Worm (Caenorhabditis elegans): Measurements from ENCODE around the gene dnj-8.

The dnj-8 gene

DNA sequence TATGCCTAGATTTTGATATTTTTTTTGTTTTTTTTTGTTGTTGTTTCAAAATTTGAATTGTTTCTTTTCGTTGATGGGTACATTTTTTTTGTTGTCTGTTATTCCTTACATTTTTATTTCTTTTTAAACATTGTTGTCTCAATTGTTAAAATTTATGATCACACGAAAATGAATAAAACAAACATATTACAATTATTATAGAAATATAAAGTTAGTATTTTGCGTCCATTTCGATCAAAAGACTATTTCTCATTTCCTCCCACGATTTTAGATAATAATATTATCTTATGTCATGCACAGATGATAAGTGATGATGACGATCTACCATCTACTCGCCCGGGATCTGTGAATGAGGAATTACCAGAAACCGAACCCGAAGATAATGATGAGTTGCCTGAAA, 43.2 kb downstream of the dnj-8 start, which contains the start of gene wrn-1:
Gene wrn-1 (plus strand): TSS at position 301 of the 400 bp plus-strand sequence.
- TF ChIP-seq hmg-4 (GFP tag; optimal IDR thresholded peaks at IDR 0.05) (no peak), aly-1 (tag; optimal IDR thresholded peaks at IDR 0.05) (no peak), hmbx-1 (tag; optimal IDR thresholded peaks at IDR 0.05) (no peak), sea-1 (GFP tag; conservative IDR thresholded peaks at IDR 0.05) (no peak), ceh-36 (tag; optimal IDR thresholded peaks at IDR 0.05) (no peak), tbx-37 (GFP tag; conservative IDR thresholded peaks at IDR 0.05) (no peak), B0310.2 (tag; optimal IDR thresholded peaks at IDR 0.05) (no peak), tra-4 (tag; optimal IDR thresholded peaks at IDR 0.05) (no peak), ceh-13 (GFP tag; optimal IDR thresholded peaks at IDR 0.05) (no peak), hnd-1 (tag; optimal IDR thresholded peaks at IDR 0.05) (no peak), F13C5.2 (tag; optimal IDR thresholded peaks at IDR 0.05) (no peak), ama-1 (optimal IDR thresholded peaks at IDR 0.05) (no peak), flt-1 (GFP tag; IDR thresholded peaks at IDR 0.05) (no peak), scrt-1 (GFP tag; IDR thresholded peaks at IDR 0.05) (no peak), pes-1 (GFP tag; IDR thresholded peaks at IDR 0.05) (no peak), ets-7 (tag; optimal IDR thresholded peaks at IDR 0.05) (no peak), tbx-11 (GFP tag; IDR thresholded peaks at IDR 0.05) (no peak)

DNA sequence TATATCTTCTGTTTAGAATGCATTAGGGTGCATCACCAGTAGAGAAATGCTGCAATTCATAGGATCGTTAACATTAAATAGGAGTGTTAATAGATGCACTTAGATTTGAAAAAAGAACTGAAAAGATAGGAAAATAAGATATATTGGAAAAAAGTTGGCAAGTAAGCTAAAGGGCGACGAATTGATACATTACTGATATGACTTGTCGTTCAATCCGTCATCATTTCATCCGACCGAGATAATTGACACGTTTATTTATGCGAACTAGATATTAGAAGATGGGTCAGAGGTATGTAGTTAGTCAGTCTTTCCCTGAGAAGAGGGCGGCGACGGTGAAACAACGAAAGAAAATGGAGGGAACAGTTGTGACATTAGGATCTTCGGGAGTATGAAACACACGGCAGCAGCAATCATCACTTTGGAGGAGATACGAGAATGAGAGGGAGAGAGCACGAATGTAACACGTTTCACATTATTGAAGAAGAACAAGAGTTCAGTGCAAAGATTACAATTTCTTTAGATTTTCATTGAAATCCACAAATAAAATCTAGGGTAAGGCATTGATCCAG, 53.0 kb downstream of the dnj-8 start, which contains the start of gene lron-15:
Gene lron-15 (minus strand): TSS at position 51 of the 569 bp plus-strand sequence.
- TF ChIP-seq flt-1 (GFP tag; IDR thresholded peaks at IDR 0.05) (no peak), ets-7 (tag; optimal IDR thresholded peaks at IDR 0.05) (no peak), hmbx-1 (tag; optimal IDR thresholded peaks at IDR 0.05) (no peak), tbx-37 (GFP tag; conservative IDR thresholded peaks at IDR 0.05) (no peak), F13C5.2 (tag; optimal IDR thresholded peaks at IDR 0.05) (no peak), B0310.2 (tag; optimal IDR thresholded peaks at IDR 0.05) (no peak), ceh-13 (GFP tag; optimal IDR thresholded peaks at IDR 0.05) (no peak), tra-4 (tag; optimal IDR thresholded peaks at IDR 0.05) (no peak), hnd-1 (tag; optimal IDR thresholded peaks at IDR 0.05) (no peak), hmg-4 (GFP tag; optimal IDR thresholded peaks at IDR 0.05) (no peak), ama-1 (optimal IDR thresholded peaks at IDR 0.05) (no peak), sea-1 (GFP tag; conservative IDR thresholded peaks at IDR 0.05) (no peak), aly-1 (tag; optimal IDR thresholded peaks at IDR 0.05) (no peak), ceh-36 (tag; optimal IDR thresholded peaks at IDR 0.05) (no peak), scrt-1 (GFP tag; IDR thresholded peaks at IDR 0.05) (no peak), tbx-11 (GFP tag; IDR thresholded peaks at IDR 0.05) (no peak)
